Worm (Caenorhabditis elegans): Measurements from ENCODE around the gene F31D5.2.

The F31D5.2 gene

ce11 chrII:4178838-4179237, 36.6 kb upstream of the F31D5.2 start, which contains the start of gene R03H10.7:
Gene R03H10.7 (minus strand): TSS chrII:4178938.
- TF ChIP-seq lin-32 (GFP tag; optimal IDR thresholded peaks at IDR 0.05) (no peak), hlh-1 (tag; optimal IDR thresholded peaks at IDR 0.05) (no peak), unc-39 (tag; optimal IDR thresholded peaks at IDR 0.05) (no peak), ham-2 (GFP tag; optimal IDR thresholded peaks at IDR 0.05) (no peak), nhr-2 (tag; optimal IDR thresholded peaks at IDR 0.05) (no peak), elt-3 (tag; optimal IDR thresholded peaks at IDR 0.05) (no peak), snpc-4 (tag; optimal IDR thresholded peaks at IDR 0.05) (no peak), lin-13 (tag; optimal IDR thresholded peaks at IDR 0.05) (no peak), ces-1 (GFP tag; optimal IDR thresholded peaks at IDR 0.05) (no peak), mls-2 (tag; optimal IDR thresholded peaks at IDR 0.05) (no peak), nhr-12 (tag; optimal IDR thresholded peaks at IDR 0.05) (no peak), elt-1 (tag; optimal IDR thresholded peaks at IDR 0.05; ENCODE audit: borderline replicate concordance, insufficient read depth) (no peak), mep-1 (tag; optimal IDR thresholded peaks at IDR 0.05) (no peak)

ce11 chrII:4179897-4180296, 35.5 kb upstream of the F31D5.2 start, which contains the start of gene R03H10.1:
Gene R03H10.1 (plus strand): TSS chrII:4180248.
- no peak for TF ChIP-seq ceh-43 (GFP tag; optimal IDR thresholded peaks at IDR 0.05)
- no peak for TF ChIP-seq hlh-1 (tag; optimal IDR thresholded peaks at IDR 0.05)
- TF ChIP-seq M03D4.4 (tag; optimal IDR thresholded peaks at IDR 0.05), result no peak
- TF ChIP-seq lin-13 (tag; optimal IDR thresholded peaks at IDR 0.05), result no peak
- TF ChIP-seq sptf-1 (tag; optimal IDR thresholded peaks at IDR 0.05), result no peak
- TF ChIP-seq ham-2 (GFP tag; optimal IDR thresholded peaks at IDR 0.05), result no peak
- TF ChIP-seq mls-2 (tag; optimal IDR thresholded peaks at IDR 0.05), result no peak
- TF ChIP-seq ztf-11 (tag; optimal IDR thresholded peaks at IDR 0.05), result no peak
- no peak for TF ChIP-seq sem-2 (GFP tag; optimal IDR thresholded peaks at IDR 0.05)
- no peak for TF ChIP-seq cnd-1 (tag; optimal IDR thresholded peaks at IDR 0.05)
- no peak for TF ChIP-seq unc-39 (tag; optimal IDR thresholded peaks at IDR 0.05)
- no peak for TF ChIP-seq nhr-28 (tag; optimal IDR thresholded peaks at IDR 0.05)
- TF ChIP-seq nhr-2 (tag; optimal IDR thresholded peaks at IDR 0.05), result no peak
- no peak for TF ChIP-seq elt-1 (tag; optimal IDR thresholded peaks at IDR 0.05; ENCODE audit: borderline replicate concordance, insufficient read depth)
- TF ChIP-seq ceh-83 (GFP tag; optimal IDR thresholded peaks at IDR 0.05), result no peak
- TF ChIP-seq ceh-39 (tag; optimal IDR thresholded peaks at IDR 0.05), result no peak
- no peak for TF ChIP-seq mep-1 (tag; optimal IDR thresholded peaks at IDR 0.05)
- TF ChIP-seq drap-1 (GFP tag; optimal IDR thresholded peaks at IDR 0.05), result no peak
- TF ChIP-seq pha-4 (tag; optimal IDR thresholded peaks at IDR 0.05), result no peak

- no peak for TF ChIP-seq ceh-39 (tag; optimal IDR thresholded peaks at IDR 0.05)
- TF ChIP-seq nhr-76 (tag; optimal IDR thresholded peaks at IDR 0.05), result no peak
- no peak for TF ChIP-seq nhr-12 (tag; optimal IDR thresholded peaks at IDR 0.05)
- TF ChIP-seq snpc-4 (tag; optimal IDR thresholded peaks at IDR 0.05), result no peak
- TF ChIP-seq lin-32 (GFP tag; optimal IDR thresholded peaks at IDR 0.05), result no peak
- no peak for TF ChIP-seq elt-1 (tag; optimal IDR thresholded peaks at IDR 0.05; ENCODE audit: borderline replicate concordance, insufficient read depth)
- no peak for TF ChIP-seq nhr-237 (tag; optimal IDR thresholded peaks at IDR 0.05)
- TF ChIP-seq nhr-2 (tag; optimal IDR thresholded peaks at IDR 0.05), result no peak
- TF ChIP-seq mls-2 (tag; optimal IDR thresholded peaks at IDR 0.05), result no peak
- no peak for TF ChIP-seq flh-1 (GFP tag; optimal IDR thresholded peaks at IDR 0.05)
- TF ChIP-seq mep-1 (tag; optimal IDR thresholded peaks at IDR 0.05), result no peak
- TF ChIP-seq sem-2 (GFP tag; optimal IDR thresholded peaks at IDR 0.05), result no peak
- no peak for TF ChIP-seq ceh-83 (GFP tag; optimal IDR thresholded peaks at IDR 0.05)
- TF ChIP-seq drap-1 (GFP tag; optimal IDR thresholded peaks at IDR 0.05), result no peak
- no peak for TF ChIP-seq hlh-1 (tag; optimal IDR thresholded peaks at IDR 0.05)
- no peak for TF ChIP-seq M03D4.4 (tag; optimal IDR thresholded peaks at IDR 0.05)
- TF ChIP-seq unc-120 (tag; optimal IDR thresholded peaks at IDR 0.05; ENCODE audit: poor library complexity, severe bottlenecking), result no peak
- no peak for TF ChIP-seq blmp-1 (tag; optimal IDR thresholded peaks at IDR 0.05)
Measured at ce11 chrII:4182364-4182763, 33.1 kb upstream of the F31D5.2 start, which contains the start of gene R03H10.11. Gene R03H10.11 (plus strand): TSS chrII:4182664.

ce11 chrII:4183979-4184378, 31.4 kb upstream of the F31D5.2 start:
- no peak for TF ChIP-seq nhr-2 (tag; optimal IDR thresholded peaks at IDR 0.05)
- no peak for TF ChIP-seq ceh-39 (tag; optimal IDR thresholded peaks at IDR 0.05)
- TF ChIP-seq tbx-8 (GFP tag; optimal IDR thresholded peaks at IDR 0.05), result no peak
- TF ChIP-seq ztf-11 (tag; optimal IDR thresholded peaks at IDR 0.05), result no peak
- no peak for TF ChIP-seq nhr-76 (tag; optimal IDR thresholded peaks at IDR 0.05)
- TF ChIP-seq unc-120 (tag; optimal IDR thresholded peaks at IDR 0.05; ENCODE audit: poor library complexity, severe bottlenecking), result peak; percentile 58
- TF ChIP-seq nhr-12 (tag; optimal IDR thresholded peaks at IDR 0.05), result no peak
- no peak for TF ChIP-seq sptf-1 (tag; optimal IDR thresholded peaks at IDR 0.05)
- no peak for TF ChIP-seq zip-8 (tag; optimal IDR thresholded peaks at IDR 0.05)
- peak; percentile 29 for TF ChIP-seq unc-62 (GFP tag; optimal IDR thresholded peaks at IDR 0.05)
- no peak for TF ChIP-seq ces-1 (GFP tag; optimal IDR thresholded peaks at IDR 0.05)
- no peak for TF ChIP-seq elt-1 (tag; optimal IDR thresholded peaks at IDR 0.05; ENCODE audit: borderline replicate concordance, insufficient read depth)
- TF ChIP-seq hlh-1 (tag; optimal IDR thresholded peaks at IDR 0.05), result peak; percentile 96
- TF ChIP-seq ham-2 (GFP tag; optimal IDR thresholded peaks at IDR 0.05), result no peak
- no peak for TF ChIP-seq M03D4.4 (tag; optimal IDR thresholded peaks at IDR 0.05)
- TF ChIP-seq ceh-43 (GFP tag; optimal IDR thresholded peaks at IDR 0.05), result no peak
- no peak for TF ChIP-seq blmp-1 (tag; optimal IDR thresholded peaks at IDR 0.05)
- TF ChIP-seq lin-32 (GFP tag; optimal IDR thresholded peaks at IDR 0.05), result no peak
- no peak for TF ChIP-seq unc-39 (tag; optimal IDR thresholded peaks at IDR 0.05)
- TF ChIP-seq bed-3 (GFP tag; optimal IDR thresholded peaks at IDR 0.05), result no peak
- TF ChIP-seq lsy-2 (tag; optimal IDR thresholded peaks at IDR 0.05), result no peak
- no peak for TF ChIP-seq snpc-4 (tag; optimal IDR thresholded peaks at IDR 0.05)
- TF ChIP-seq mls-2 (tag; optimal IDR thresholded peaks at IDR 0.05), result no peak
- TF ChIP-seq flh-1 (GFP tag; optimal IDR thresholded peaks at IDR 0.05), result no peak
